Fruit fly (Drosophila melanogaster): Measurements from ENCODE around the gene Sfp78E.

- TF ChIP-seq CG11617 (GFP tag; optimal IDR thresholded peaks at IDR 0.05), result no peak
- TF ChIP-seq toe (GFP tag; optimal IDR thresholded peaks at IDR 0.05), result no peak
- TF ChIP-seq CG12768 (GFP tag; optimal IDR thresholded peaks at IDR 0.05), result no peak
- TF ChIP-seq bab1 (GFP tag; optimal IDR thresholded peaks at IDR 0.05), result no peak
- no peak for TF ChIP-seq Clk (GFP tag; optimal IDR thresholded peaks at IDR 0.05)
- TF ChIP-seq ovo (GFP tag; optimal IDR thresholded peaks at IDR 0.05), result no peak
Observed at dm6 chr3L:21727728-21728124, 43.9 kb upstream of the Sfp78E start.

Data from whole organism, adult.